Worm (Caenorhabditis elegans): ENCODE data around the gene let-413.

The let-413 gene

DNA sequence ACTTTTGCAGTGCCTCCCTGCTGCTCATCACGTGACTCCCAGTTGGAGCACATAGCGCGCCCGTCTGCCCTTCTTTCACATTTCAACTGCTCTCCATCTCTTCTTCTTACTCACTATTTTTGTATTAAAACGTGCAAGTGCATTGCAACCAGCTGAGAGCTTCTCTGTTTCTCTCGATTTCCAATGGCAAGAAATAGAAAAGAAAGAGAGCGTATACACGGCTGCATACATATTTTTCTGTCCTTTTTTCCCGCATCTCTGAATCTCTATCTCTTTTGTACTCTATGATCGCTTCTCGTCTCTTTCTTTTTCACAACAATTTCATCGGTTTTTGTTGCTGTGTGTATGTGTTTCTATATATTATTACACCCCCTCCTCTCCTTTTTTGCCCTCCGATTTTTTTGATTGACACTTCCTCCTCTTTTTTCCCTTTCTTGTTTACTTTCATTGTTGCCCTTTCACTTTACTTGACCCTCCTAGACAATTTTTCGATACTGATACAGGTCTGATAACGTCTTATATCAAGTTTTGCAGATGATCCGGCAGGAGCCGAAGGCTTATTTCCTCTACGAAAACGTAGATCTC, 23.4 kb upstream of the let-413 start, which contains the start of gene Y97E10AR.1 (continued):
- peak; percentile 85 for TF ChIP-seq hmg-1.1 (GFP tag; IDR thresholded peaks at IDR 0.05)
- no peak for TF ChIP-seq madf-5 (GFP tag; IDR thresholded peaks at IDR 0.05)
- TF ChIP-seq tra-1 (GFP tag; IDR thresholded peaks at IDR 0.05), result 0 out of 2 replicates have a peak, but pooled peaks have one; percentile 28
- TF ChIP-seq arid-1 (GFP tag; conservative IDR thresholded peaks at IDR 0.05), result no peak
- TF ChIP-seq pqm-1 (tag; optimal IDR thresholded peaks at IDR 0.05), result peak; percentile 63
- peak; percentile 46 for TF ChIP-seq jun-1 (tag; optimal IDR thresholded peaks at IDR 0.05)
- no peak for TF ChIP-seq ceh-82 (tag; optimal IDR thresholded peaks at IDR 0.05)
- TF ChIP-seq mxl-3 (GFP tag; optimal IDR thresholded peaks at IDR 0.05), result peak; percentile 75
- TF ChIP-seq F26F4.8 (GFP tag; conservative IDR thresholded peaks at IDR 0.05), result no peak
- peak; percentile 76 for TF ChIP-seq nhr-77 (tag; optimal IDR thresholded peaks at IDR 0.05)
- no peak for TF ChIP-seq tag-97 (GFP tag; IDR thresholded peaks at IDR 0.05)
- peak; percentile 97 for TF ChIP-seq hlh-11 (tag; optimal IDR thresholded peaks at IDR 0.05)
- no peak for TF ChIP-seq R02D3.7 (tag; optimal IDR thresholded peaks at IDR 0.05)
- no peak for TF ChIP-seq nhr-25 (tag; optimal IDR thresholded peaks at IDR 0.05; ENCODE audit: borderline replicate concordance, insufficient read depth)
- no peak for TF ChIP-seq dmd-9 (GFP tag; IDR thresholded peaks at IDR 0.05)
- no peak for TF ChIP-seq cey-2 (tag; optimal IDR thresholded peaks at IDR 0.05; ENCODE audit: borderline replicate concordance, insufficient read depth)
- peak; percentile 42 for TF ChIP-seq mes-2 (tag; optimal IDR thresholded peaks at IDR 0.05; ENCODE audit: poor library complexity, severe bottlenecking)
- peak; percentile 84 for TF ChIP-seq mep-1 (tag; optimal IDR thresholded peaks at IDR 0.05)
- TF ChIP-seq set-16 (GFP tag; IDR thresholded peaks at IDR 0.05), result no peak
- TF ChIP-seq ceh-28 (tag; optimal IDR thresholded peaks at IDR 0.05), result no peak
- no peak for TF ChIP-seq Y105C5A.15 (GFP tag; IDR thresholded peaks at IDR 0.05)
- no peak for TF ChIP-seq lim-7 (GFP tag; IDR thresholded peaks at IDR 0.05)
- TF ChIP-seq pha-4 (GFP tag; IDR thresholded peaks at IDR 0.05), result peak; percentile 56; the same call in 1 of the 2 replicates
- TF ChIP-seq pha-4 (tag; optimal IDR thresholded peaks at IDR 0.05), result peak; percentile 39
- no peak for TF ChIP-seq lin-38 (GFP tag; IDR thresholded peaks at IDR 0.05)
- TF ChIP-seq mdt-29 (GFP tag; IDR thresholded peaks at IDR 0.05), result no peak
- TF ChIP-seq zip-11 (GFP tag; IDR thresholded peaks at IDR 0.05), result no peak
- TF ChIP-seq spr-1 (tag; optimal IDR thresholded peaks at IDR 0.05), result no peak
- no peak for TF ChIP-seq ZK546.5 (tag; optimal IDR thresholded peaks at IDR 0.05)
- TF ChIP-seq F10B5.3 (tag; optimal IDR thresholded peaks at IDR 0.05), result no peak
- no peak for TF ChIP-seq egl-27 (tag; optimal IDR thresholded peaks at IDR 0.05)
- TF ChIP-seq saeg-2 (GFP tag; IDR thresholded peaks at IDR 0.05), result 0 out of 2 replicates have a peak, but pooled peaks have one; percentile 15
- no peak for TF ChIP-seq Y75B8A.6 (GFP tag; IDR thresholded peaks at IDR 0.05)
- TF ChIP-seq zag-1 (tag; optimal IDR thresholded peaks at IDR 0.05), result no peak
- peak in 1 of 2 experiments; percentile 78 for TF ChIP-seq hif-1 (tag; optimal IDR thresholded peaks at IDR 0.05)
- TF ChIP-seq nhr-237 (tag; optimal IDR thresholded peaks at IDR 0.05), result no peak
- no peak for TF ChIP-seq ZK337.2 (GFP tag; IDR thresholded peaks at IDR 0.05)
- TF ChIP-seq zfp-3 (GFP tag; conservative IDR thresholded peaks at IDR 0.05), result no peak
- TF ChIP-seq spr-3 (GFP tag; optimal IDR thresholded peaks at IDR 0.05), result no peak
- peak; percentile 86 for TF ChIP-seq nhr-48 (tag; optimal IDR thresholded peaks at IDR 0.05)
- no peak for TF ChIP-seq Y5F2A.4 (GFP tag; optimal IDR thresholded peaks at IDR 0.05)
- peak; percentile 99 for TF ChIP-seq aha-1 (tag)
- TF ChIP-seq T26A8.4 (GFP tag; IDR thresholded peaks at IDR 0.05), result 0 out of 2 replicates have a peak, but pooled peaks have one; percentile 39
- peak; percentile 39 for TF ChIP-seq fkh-10 (GFP tag; optimal IDR thresholded peaks at IDR 0.05)
- no peak for TF ChIP-seq snpc-1.2 (GFP tag; IDR thresholded peaks at IDR 0.05)
- TF ChIP-seq madf-9 (GFP tag; conservative IDR thresholded peaks at IDR 0.05), result peak; percentile 40; the same call in 1 of the 2 replicates
- peak; percentile 58 for TF ChIP-seq nhr-11 (tag; optimal IDR thresholded peaks at IDR 0.05)
- TF ChIP-seq lin-1 (GFP tag; IDR thresholded peaks at IDR 0.05), result no peak
- TF ChIP-seq snpc-4 (tag; optimal IDR thresholded peaks at IDR 0.05), result no peak
- TF ChIP-seq ces-1 (GFP tag; optimal IDR thresholded peaks at IDR 0.05), result no peak

All from whole organism, L4 larva.